Fruit fly (Drosophila melanogaster): ENCODE measurements around the gene ctp.

The ctp gene

dm6 chrX:4707237-4708066, 19.9 kb downstream of the ctp start, which contains the start of gene Proc-R:
Gene Proc-R, plus strand, starts transcription at chrX:4707916.
- no peak for TF ChIP-seq CG17801 (GFP tag; optimal IDR thresholded peaks at IDR 0.05; ENCODE audit: partially characterized antibody)

Data from ovary, adult (tissue).